Fruit fly (Drosophila melanogaster): Measurements from ENCODE around the gene Uch.
A peak's percentile ranks its signal among the peaks of the same experiment; 100 is the strongest.

The Uch gene

dm6 chr2L:2163568-2163953 is 50.5 kb downstream of the Uch start (continued):
- peak; percentile 86 for TF ChIP-seq CG2678 (tag; optimal IDR thresholded peaks at IDR 0.05)
- peak; percentile 79 for TF ChIP-seq sqz (GFP tag; optimal IDR thresholded peaks at IDR 0.05)
- TF ChIP-seq pfk (GFP tag; optimal IDR thresholded peaks at IDR 0.05) = no peak
- peak; percentile 93 for TF ChIP-seq Gsc (GFP tag; IDR thresholded peaks at IDR 0.05)
- peak; percentile 43 for TF ChIP-seq Hand (GFP tag; optimal IDR thresholded peaks at IDR 0.05)
- TF ChIP-seq CG8765 (GFP tag; IDR thresholded peaks at IDR 0.05) = peak; percentile 97
- TF ChIP-seq lilli (GFP tag; optimal IDR thresholded peaks at IDR 0.05) = peak; percentile 82
- peak; percentile 91 for TF ChIP-seq btn (GFP tag; optimal IDR thresholded peaks at IDR 0.05)
- peak; percentile 66 for TF ChIP-seq Ets97D (GFP tag; optimal IDR thresholded peaks at IDR 0.05)
- no peak for TF ChIP-seq Dfd (GFP tag; optimal IDR thresholded peaks at IDR 0.05)
- TF ChIP-seq Opbp (GFP tag; IDR thresholded peaks at IDR 0.05; ENCODE audit: partially characterized antibody) = no peak
- peak; percentile 86 for TF ChIP-seq Hsf (GFP tag; optimal IDR thresholded peaks at IDR 0.05)
- peak; percentile 87 for TF ChIP-seq CG14014 (GFP tag; IDR thresholded peaks at IDR 0.05)
- TF ChIP-seq CG8478 (optimal IDR thresholded peaks at IDR 0.05) = no peak
- TF ChIP-seq NC2α (GFP tag; optimal IDR thresholded peaks at IDR 0.05) = peak; percentile 93
- peak; percentile 85 for TF ChIP-seq CG11695 (GFP tag; IDR thresholded peaks at IDR 0.05)
- TF ChIP-seq CoRest (tag; optimal IDR thresholded peaks at IDR 0.05) = peak; percentile 88
- TF ChIP-seq CG12391 (tag; optimal IDR thresholded peaks at IDR 0.05) = peak; percentile 91
- peak; percentile 79 for TF ChIP-seq BtbVII (GFP tag; optimal IDR thresholded peaks at IDR 0.05)
- TF ChIP-seq CG6791 (GFP tag; IDR thresholded peaks at IDR 0.05; ENCODE audit: partially characterized antibody) = 0 out of 3 replicates have a peak, but pooled peaks have one; percentile 14
- TF ChIP-seq CG3407 (GFP tag; optimal IDR thresholded peaks at IDR 0.05) = peak; percentile 84
- TF ChIP-seq bowl (GFP tag; IDR thresholded peaks at IDR 0.05) = peak; percentile 73
- TF ChIP-seq HLH4C (GFP tag; IDR thresholded peaks at IDR 0.05; ENCODE audit: partially characterized antibody) = no peak
- peak; percentile 60 for TF ChIP-seq TFAM (GFP tag; optimal IDR thresholded peaks at IDR 0.05)
- TF ChIP-seq cas (GFP tag; IDR thresholded peaks at IDR 0.05) = peak; percentile 78
- peak; percentile 82 for TF ChIP-seq jing (GFP tag; optimal IDR thresholded peaks at IDR 0.05)
- TF ChIP-seq CG12769 (tag; optimal IDR thresholded peaks at IDR 0.05) = peak; percentile 74
- peak; percentile 91 for TF ChIP-seq nom (GFP tag; optimal IDR thresholded peaks at IDR 0.05)
- TF ChIP-seq CG17829 (tag; optimal IDR thresholded peaks at IDR 0.05) = peak; percentile 95
- peak; percentile 73 for TF ChIP-seq CG17568 (GFP tag; optimal IDR thresholded peaks at IDR 0.05)
- peak; percentile 39 for TF ChIP-seq ftz-f1 (GFP tag; optimal IDR thresholded peaks at IDR 0.05)
- TF ChIP-seq ssp (GFP tag; IDR thresholded peaks at IDR 0.05) = peak; percentile 87
- TF ChIP-seq CG7271 (tag; optimal IDR thresholded peaks at IDR 0.05) = peak; percentile 53
- TF ChIP-seq al (GFP tag; IDR thresholded peaks at IDR 0.05) = peak; percentile 63
- peak; percentile 87 for TF ChIP-seq Oli (tag; optimal IDR thresholded peaks at IDR 0.05)
- TF ChIP-seq Bgb (GFP tag; IDR thresholded peaks at IDR 0.05; ENCODE audit: partially characterized antibody) = 0 out of 2 replicates have a peak, but pooled peaks have one; percentile 14
- TF ChIP-seq row (GFP tag; IDR thresholded peaks at IDR 0.05) = peak; percentile 94
- TF ChIP-seq Gug (GFP tag; IDR thresholded peaks at IDR 0.05) = peak; percentile 95
- peak; percentile 92 for TF ChIP-seq croc (GFP tag; conservative IDR thresholded peaks at IDR 0.05)
- peak; percentile 27 for TF ChIP-seq Nf-YC (tag; optimal IDR thresholded peaks at IDR 0.05)
- peak; percentile 49 for TF ChIP-seq p53 (GFP tag; optimal IDR thresholded peaks at IDR 0.05)
- TF ChIP-seq nerfin-1 (tag; optimal IDR thresholded peaks at IDR 0.05) = peak; percentile 79
- TF ChIP-seq luna (GFP tag; optimal IDR thresholded peaks at IDR 0.05) = peak; percentile 39
- peak; percentile 27 for TF ChIP-seq CG7928 (GFP tag; optimal IDR thresholded peaks at IDR 0.05)
- TF ChIP-seq CG17361 (GFP tag; IDR thresholded peaks at IDR 0.05) = peak; percentile 91
- TF ChIP-seq shn (GFP tag; optimal IDR thresholded peaks at IDR 0.05) = peak; percentile 89
- TF ChIP-seq CG8944 (GFP tag; optimal IDR thresholded peaks at IDR 0.05) = peak; percentile 90
- TF ChIP-seq CG16813 (GFP tag; IDR thresholded peaks at IDR 0.05; ENCODE audit: partially characterized antibody) = no peak
- peak; percentile 16 for TF ChIP-seq HLHmδ (GFP tag; optimal IDR thresholded peaks at IDR 0.05)
- TF ChIP-seq scrt (GFP tag; optimal IDR thresholded peaks at IDR 0.05) = peak; percentile 60
- peak; percentile 81 for TF ChIP-seq CG12942 (GFP tag; optimal IDR thresholded peaks at IDR 0.05)
